Fruit fly (Drosophila melanogaster): ENCODE measurements around the gene Polr3I.

The Polr3I gene

dm6 chrX:16902435-16902834 lies 18.1 kb downstream of the Polr3I start:
- TF ChIP-seq EcR (GFP tag; optimal IDR thresholded peaks at IDR 0.05), result no peak
- TF ChIP-seq fd96Ca (GFP tag; IDR thresholded peaks at IDR 0.05), result no peak
- no peak for TF ChIP-seq CG17806 (tag; optimal IDR thresholded peaks at IDR 0.05)
- TF ChIP-seq CG8159 (tag; optimal IDR thresholded peaks at IDR 0.05), result no peak
- TF ChIP-seq CG14655 (GFP tag; optimal IDR thresholded peaks at IDR 0.05), result no peak
- no peak for TF ChIP-seq CG10348 (GFP tag; IDR thresholded peaks at IDR 0.05)
- no peak for TF ChIP-seq Pif1B (GFP tag; optimal IDR thresholded peaks at IDR 0.05)
- no peak for TF ChIP-seq CG15710 (tag; optimal IDR thresholded peaks at IDR 0.05)
- TF ChIP-seq CG32121 (GFP tag; IDR thresholded peaks at IDR 0.05), result no peak
- TF ChIP-seq CG34367 (tag; optimal IDR thresholded peaks at IDR 0.05), result no peak
- no peak for TF ChIP-seq gl (tag; optimal IDR thresholded peaks at IDR 0.05)

dm6 chrX:16906065-16906464 lies 21.7 kb downstream of the Polr3I start:
- TF ChIP-seq CG12605 (GFP tag; IDR thresholded peaks at IDR 0.05), result no peak; the same call in 1 of the 2 replicates
- TF ChIP-seq CG13204 (GFP tag; optimal IDR thresholded peaks at IDR 0.05), result no peak
- TF ChIP-seq CG9948 (tag; optimal IDR thresholded peaks at IDR 0.05), result no peak
- TF ChIP-seq Pif1A (GFP tag; optimal IDR thresholded peaks at IDR 0.05), result peak; percentile 34
- TF ChIP-seq CG17806 (tag; optimal IDR thresholded peaks at IDR 0.05), result no peak
- no peak for TF ChIP-seq CG10348 (GFP tag; IDR thresholded peaks at IDR 0.05)
- TF ChIP-seq CG4496 (GFP tag; IDR thresholded peaks at IDR 0.05), result peak; percentile 70
- 0 out of 3 replicates have a peak, but pooled peaks have one; percentile 43 for TF ChIP-seq fd96Ca (GFP tag; IDR thresholded peaks at IDR 0.05)
- TF ChIP-seq CG8159 (tag; optimal IDR thresholded peaks at IDR 0.05), result peak; percentile 12
- TF ChIP-seq Pif1B (GFP tag; optimal IDR thresholded peaks at IDR 0.05), result peak; percentile 33
- peak; percentile 71 for TF ChIP-seq CG32121 (GFP tag; IDR thresholded peaks at IDR 0.05)
- no peak for TF ChIP-seq D1 (tag; optimal IDR thresholded peaks at IDR 0.05)
- TF ChIP-seq Ets98B (GFP tag; IDR thresholded peaks at IDR 0.05), result peak; percentile 66; the same call in 1 of the 2 replicates
- TF ChIP-seq CG15710 (tag; optimal IDR thresholded peaks at IDR 0.05), result no peak
- TF ChIP-seq CG34367 (tag; optimal IDR thresholded peaks at IDR 0.05), result no peak
- no peak for TF ChIP-seq Snoo (tag; optimal IDR thresholded peaks at IDR 0.05)
- no peak for TF ChIP-seq CG14655 (GFP tag; optimal IDR thresholded peaks at IDR 0.05)
- TF ChIP-seq rn (GFP tag; IDR thresholded peaks at IDR 0.05), result no peak
- TF ChIP-seq CG8301 (tag; optimal IDR thresholded peaks at IDR 0.05), result no peak
- TF ChIP-seq gl (tag; optimal IDR thresholded peaks at IDR 0.05), result peak; percentile 29
- TF ChIP-seq EcR (GFP tag; optimal IDR thresholded peaks at IDR 0.05), result peak; percentile 33

dm6 chrX:16907009-16907408 lies 22.6 kb downstream of the Polr3I start:
- TF ChIP-seq Ets98B (GFP tag; IDR thresholded peaks at IDR 0.05), result 0 out of 2 replicates have a peak, but pooled peaks have one; percentile 11
- no peak for TF ChIP-seq CG10348 (GFP tag; IDR thresholded peaks at IDR 0.05)
- 0 out of 3 replicates have a peak, but pooled peaks have one; percentile 29 for TF ChIP-seq CG4496 (GFP tag; IDR thresholded peaks at IDR 0.05)

dm6 chrX:16907675-16908074 lies 23.3 kb downstream of the Polr3I start:
- TF ChIP-seq fd96Ca (GFP tag; IDR thresholded peaks at IDR 0.05) (no peak), rn (GFP tag; IDR thresholded peaks at IDR 0.05) (no peak), CG10348 (GFP tag; IDR thresholded peaks at IDR 0.05) (no peak), Snoo (tag; optimal IDR thresholded peaks at IDR 0.05) (no peak), gl (tag; optimal IDR thresholded peaks at IDR 0.05) (no peak), CG15710 (tag; optimal IDR thresholded peaks at IDR 0.05) (no peak), CG12605 (GFP tag; IDR thresholded peaks at IDR 0.05) (no peak), CG8301 (tag; optimal IDR thresholded peaks at IDR 0.05) (no peak), D1 (tag; optimal IDR thresholded peaks at IDR 0.05) (no peak), Pif1A (GFP tag; optimal IDR thresholded peaks at IDR 0.05) (no peak), CG4496 (GFP tag; IDR thresholded peaks at IDR 0.05) (no peak), EcR (GFP tag; optimal IDR thresholded peaks at IDR 0.05) (no peak), CG13204 (GFP tag; optimal IDR thresholded peaks at IDR 0.05) (no peak), Pif1B (GFP tag; optimal IDR thresholded peaks at IDR 0.05) (no peak), CG14655 (GFP tag; optimal IDR thresholded peaks at IDR 0.05) (no peak), CG8159 (tag; optimal IDR thresholded peaks at IDR 0.05) (no peak), Ets98B (GFP tag; IDR thresholded peaks at IDR 0.05) (no peak), CG9948 (tag; optimal IDR thresholded peaks at IDR 0.05) (no peak), CG34367 (tag; optimal IDR thresholded peaks at IDR 0.05) (no peak), CG17806 (tag; optimal IDR thresholded peaks at IDR 0.05) (no peak)

DNA sequence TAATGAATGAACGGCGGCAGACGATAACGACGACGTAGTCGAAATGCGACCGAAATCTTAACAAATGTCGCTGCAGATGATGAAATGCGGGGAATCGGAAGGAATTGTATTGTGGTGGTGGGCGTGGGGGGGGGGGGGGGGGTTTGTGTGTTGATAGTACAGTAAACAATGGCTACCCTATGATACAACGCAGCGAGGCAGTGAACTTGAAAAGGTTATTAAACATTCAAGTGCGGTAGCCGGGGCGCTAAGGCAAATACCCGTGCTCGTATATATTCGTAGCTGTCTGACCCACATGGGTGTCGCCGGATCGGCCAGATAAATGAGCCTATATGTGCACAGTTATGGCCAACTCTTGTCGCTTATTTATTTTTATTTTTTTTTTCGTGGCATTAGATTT lies 24.9 kb downstream of the Polr3I start:
- TF ChIP-seq Snoo (tag; optimal IDR thresholded peaks at IDR 0.05), result no peak
- TF ChIP-seq fd96Ca (GFP tag; IDR thresholded peaks at IDR 0.05), result no peak
- TF ChIP-seq gl (tag; optimal IDR thresholded peaks at IDR 0.05), result no peak
- no peak for TF ChIP-seq CG34367 (tag; optimal IDR thresholded peaks at IDR 0.05)
- TF ChIP-seq CG8301 (tag; optimal IDR thresholded peaks at IDR 0.05), result no peak
- no peak for TF ChIP-seq EcR (GFP tag; optimal IDR thresholded peaks at IDR 0.05)
- TF ChIP-seq CG15710 (tag; optimal IDR thresholded peaks at IDR 0.05), result no peak
- TF ChIP-seq CG9948 (tag; optimal IDR thresholded peaks at IDR 0.05), result no peak
- no peak for TF ChIP-seq Pif1B (GFP tag; optimal IDR thresholded peaks at IDR 0.05)
- TF ChIP-seq CG14655 (GFP tag; optimal IDR thresholded peaks at IDR 0.05), result no peak
- no peak for TF ChIP-seq CG17806 (tag; optimal IDR thresholded peaks at IDR 0.05)
- TF ChIP-seq D1 (tag; optimal IDR thresholded peaks at IDR 0.05), result no peak
- no peak for TF ChIP-seq Pif1A (GFP tag; optimal IDR thresholded peaks at IDR 0.05)
- TF ChIP-seq CG12605 (GFP tag; IDR thresholded peaks at IDR 0.05), result no peak
- no peak for TF ChIP-seq CG13204 (GFP tag; optimal IDR thresholded peaks at IDR 0.05)
- TF ChIP-seq CG10348 (GFP tag; IDR thresholded peaks at IDR 0.05), result no peak
- TF ChIP-seq Ets98B (GFP tag; IDR thresholded peaks at IDR 0.05), result no peak

DNA sequence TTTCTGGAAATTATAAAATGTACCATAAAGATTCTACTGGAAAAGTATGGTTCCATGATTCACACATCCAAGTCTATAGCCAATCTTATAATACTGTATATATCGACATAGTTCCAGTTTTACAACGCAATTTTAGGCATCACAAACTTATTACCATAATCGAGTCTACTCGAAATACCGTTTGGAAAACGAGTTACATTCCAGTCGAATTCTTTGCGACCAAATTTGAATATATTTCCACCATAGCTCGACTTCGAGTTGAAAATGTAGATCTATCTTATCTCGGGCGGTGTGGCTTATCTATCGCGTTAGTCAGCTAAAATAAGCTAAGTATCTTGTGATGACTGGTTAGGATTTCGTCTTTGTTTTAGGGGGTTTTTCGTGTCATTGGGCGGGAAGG lies 25.5 kb downstream of the Polr3I start:
- TF ChIP-seq gl (tag; optimal IDR thresholded peaks at IDR 0.05), result no peak
- TF ChIP-seq CG10348 (GFP tag; IDR thresholded peaks at IDR 0.05), result no peak
- TF ChIP-seq CG14655 (GFP tag; optimal IDR thresholded peaks at IDR 0.05), result no peak
- TF ChIP-seq rn (GFP tag; IDR thresholded peaks at IDR 0.05), result no peak
- no peak for TF ChIP-seq fd96Ca (GFP tag; IDR thresholded peaks at IDR 0.05)
- TF ChIP-seq CG9948 (tag; optimal IDR thresholded peaks at IDR 0.05), result no peak
- no peak for TF ChIP-seq EcR (GFP tag; optimal IDR thresholded peaks at IDR 0.05)
- TF ChIP-seq CG8301 (tag; optimal IDR thresholded peaks at IDR 0.05), result no peak
- no peak for TF ChIP-seq CG13204 (GFP tag; optimal IDR thresholded peaks at IDR 0.05)
- TF ChIP-seq CG12605 (GFP tag; IDR thresholded peaks at IDR 0.05), result no peak
